Worm (Caenorhabditis elegans): ENCODE measurements around the gene ZK616.5.

DNA sequence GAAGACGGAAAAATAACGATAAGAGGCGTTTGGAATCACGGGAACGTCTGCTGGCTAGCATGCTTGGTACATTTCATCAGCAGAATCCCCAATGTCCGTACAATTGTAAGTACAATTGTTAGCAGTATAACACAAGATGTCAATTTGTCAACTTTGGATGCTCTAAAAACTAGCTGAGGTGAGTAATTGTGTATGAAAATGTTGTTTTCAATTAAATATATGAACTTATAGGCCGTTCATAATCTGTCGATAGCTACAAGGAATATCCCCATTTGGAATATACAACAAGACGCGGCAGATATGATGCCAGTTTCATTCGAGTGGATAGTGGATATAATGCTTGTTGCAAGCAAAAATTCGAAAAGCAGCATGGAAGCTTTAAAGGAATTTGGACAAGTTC lies 6.7 kb upstream of the ZK616.5 start, which contains the start of gene F41H10.12:
- TF ChIP-seq zag-1 (tag; optimal IDR thresholded peaks at IDR 0.05) (no peak), Y105C5A.15 (GFP tag; IDR thresholded peaks at IDR 0.05) (no peak), lin-15B (tag; optimal IDR thresholded peaks at IDR 0.05) (no peak), mdt-29 (GFP tag; IDR thresholded peaks at IDR 0.05) (no peak), ztf-11 (tag; optimal IDR thresholded peaks at IDR 0.05) (no peak), madf-9 (GFP tag; conservative IDR thresholded peaks at IDR 0.05) (no peak), ama-1 (optimal IDR thresholded peaks at IDR 0.05) (no peak), unc-39 (tag; optimal IDR thresholded peaks at IDR 0.05) (no peak)
